Worm (Caenorhabditis elegans) whole organism, early embryonic: ENCODE results near the gene C05G5.2.

ENCODE experiments used
- B0310.2 ChIP-seq: sonication (generic microtip); optimal IDR thresholded peaks from 2 replicates; lab custom pipeline; 2016; ENCODE audit warnings: mild to moderate bottlenecking, missing genetic modification characterization, missing compliant biosample characterization
- F13C5.2 ChIP-seq: sonication (generic microtip); optimal IDR thresholded peaks from 2 replicates; lab custom pipeline; 2017; ENCODE audit warnings: mild to moderate bottlenecking, missing genetic modification characterization, inconsistent platforms, missing compliant biosample characterization
- aly-1 ChIP-seq: sonication (generic microtip); optimal IDR thresholded peaks from 2 replicates; lab custom pipeline; 2016; ENCODE audit warnings: missing genetic modification characterization, missing compliant biosample characterization
- ama-1 ChIP-seq: fragments of 150-350 bp; optimal IDR thresholded peaks from 2 replicates; lab custom pipeline; 2014
- ceh-13 ChIP-seq: fragments of 200-800 bp; sonication (Bioruptor generic); optimal IDR thresholded peaks from 2 replicates; lab custom pipeline; 2018; ENCODE audit warnings: mild to moderate bottlenecking, missing genetic modification characterization, missing compliant biosample characterization
- flt-1 ChIP-seq: fragments of 200-800 bp; sonication (Bioruptor generic); IDR thresholded peaks from 2 replicates; pipeline ENCODE4 v1.3.6; 2022; ENCODE audit warnings: missing genetic modification characterization, missing compliant biosample characterization
- hmg-4 ChIP-seq: fragments of 200-800 bp; sonication (Bioruptor generic); optimal IDR thresholded peaks from 2 replicates; lab custom pipeline; 2018; ENCODE audit warnings: mild to moderate bottlenecking, missing genetic modification characterization, missing compliant biosample characterization
- hnd-1 ChIP-seq: sonication (generic microtip); optimal IDR thresholded peaks from 2 replicates; lab custom pipeline; 2016; ENCODE audit warnings: missing genetic modification characterization, missing compliant biosample characterization
- scrt-1 ChIP-seq: fragments of 200-800 bp; sonication (Bioruptor generic); IDR thresholded peaks from 2 replicates; pipeline ENCODE4 v1.3.6; 2022; ENCODE audit warnings: missing genetic modification characterization, missing compliant biosample characterization
- sea-1 ChIP-seq: fragments of 200-800 bp; sonication (Bioruptor generic); conservative IDR thresholded peaks from 2 replicates; pipeline ENCODE4 v1.3.6; 2022; ENCODE audit warnings: missing genetic modification characterization, missing compliant biosample characterization
- tbx-11 ChIP-seq: fragments of 200-800 bp; sonication (Bioruptor generic); IDR thresholded peaks from 2 replicates; pipeline ENCODE4 v1.3.6; 2022; ENCODE audit warnings: missing genetic modification characterization, missing compliant biosample characterization
- tbx-37 ChIP-seq: fragments of 200-800 bp; sonication (Bioruptor generic); conservative IDR thresholded peaks from 2 replicates; pipeline ENCODE4 v1.3.6; 2022; ENCODE audit warnings: missing genetic modification reagents, missing genetic modification characterization, missing compliant biosample characterization
- tra-4 ChIP-seq: sonication (generic microtip); optimal IDR thresholded peaks from 2 replicates; lab custom pipeline; 2017; ENCODE audit warnings: missing genetic modification characterization, missing compliant biosample characterization

DNA sequence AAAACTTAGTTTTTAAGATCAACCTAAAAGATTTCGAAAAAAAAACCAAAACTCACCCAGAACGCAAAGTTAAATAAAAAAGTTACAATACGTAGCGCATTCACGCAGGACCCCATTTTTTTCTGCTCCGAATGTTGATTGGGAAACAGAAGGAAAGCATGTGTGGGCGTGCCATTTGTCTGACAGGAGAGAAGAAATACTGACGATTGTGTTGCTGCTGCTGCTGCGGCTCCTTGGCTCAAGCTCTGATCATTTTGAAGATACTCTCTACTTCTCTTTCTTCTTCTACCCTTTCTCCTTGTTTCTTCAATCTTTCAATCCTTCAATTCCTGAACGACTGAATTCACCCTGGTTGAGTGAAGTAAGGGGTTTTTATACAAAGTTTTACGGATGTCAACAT lies 17.8 kb upstream of the C05G5.2 start, which contains the start of gene tsp-8:
- TF ChIP-seq tbx-11: no peak
- no peak for TF ChIP-seq scrt-1
- TF ChIP-seq hnd-1 (tag; lab: Kevin White, UChicago): no peak
- no peak for TF ChIP-seq ama-1 (lab: Kevin White, UChicago)
- TF ChIP-seq ceh-13 (GFP tag; lab: Kevin White, UChicago): no peak
- no peak for TF ChIP-seq flt-1 (GFP tag; lab: Robert Waterston, UW)
- no peak for TF ChIP-seq B0310.2 (tag; lab: Kevin White, UChicago)
- TF ChIP-seq tra-4 (tag; lab: Kevin White, UChicago): no peak
- no peak for TF ChIP-seq aly-1 (tag; lab: Kevin White, UChicago)
- no peak for TF ChIP-seq tbx-37 (GFP tag; lab: Robert Waterston, UW)
- TF ChIP-seq sea-1 (GFP tag; lab: Robert Waterston, UW): no peak
- TF ChIP-seq hmg-4 (GFP tag; lab: Kevin White, UChicago): no peak
- no peak for TF ChIP-seq F13C5.2 (tag; lab: Kevin White, UChicago)
